Fruit fly (Drosophila melanogaster) whole organism, prepupa: ENCODE data around the gene CG12177.

Source experiments
- Blimp-1 ChIP-seq: fragments of 200-800 bp; sonication (Bioruptor generic); optimal IDR thresholded peaks from 3 replicates; lab custom pipeline; 2017; ENCODE audit warnings: missing biosample characterization, missing genetic modification characterization, mild to moderate bottlenecking, moderate library complexity, missing genetic modification reagents
- CG10631 ChIP-seq: fragments of 200-800 bp; sonication (Bioruptor generic); optimal IDR thresholded peaks from 2 replicates; lab custom pipeline; 2016; ENCODE audit warnings: missing biosample characterization, missing genetic modification characterization
- CG11294 ChIP-seq: fragments of 200-800 bp; sonication (Bioruptor generic); IDR thresholded peaks from 2 replicates; pipeline ENCODE4 v1.3.6; 2022; ENCODE audit warnings: missing biosample characterization, missing genetic modification characterization
- CG11762 ChIP-seq: fragments of 200-800 bp; sonication (Bioruptor generic); optimal IDR thresholded peaks from 3 replicates; lab custom pipeline; 2016; ENCODE audit warnings: missing biosample characterization, missing genetic modification characterization; ENCODE audit not compliant: insufficient read depth
- CG11902 ChIP-seq: fragments of 200-800 bp; sonication (Bioruptor generic); optimal IDR thresholded peaks from 3 replicates; lab custom pipeline; 2016; ENCODE audit warnings: missing biosample characterization, missing genetic modification characterization
- CG1621 ChIP-seq: fragments of 200-800 bp; sonication (Bioruptor generic); optimal IDR thresholded peaks from 3 replicates; lab custom pipeline; 2018; ENCODE audit warnings: missing biosample characterization, mild to moderate bottlenecking, missing genetic modification characterization
- CG3032 ChIP-seq: fragments of 200-800 bp; optimal IDR thresholded peaks from 2 replicates; lab custom pipeline; 2019; ENCODE audit warnings: missing biosample characterization, mild to moderate bottlenecking, missing genetic modification characterization, moderate library complexity
- CG31627 ChIP-seq: fragments of 200-800 bp; sonication (Bioruptor generic); optimal IDR thresholded peaks from 3 replicates; lab custom pipeline; 2016; ENCODE audit warnings: missing biosample characterization, missing genetic modification characterization
- CG3919 ChIP-seq: fragments of 200-800 bp; sonication (Bioruptor generic); optimal IDR thresholded peaks from 3 replicates; lab custom pipeline; 2016; ENCODE audit warnings: missing biosample characterization, missing genetic modification characterization
- CG6163 ChIP-seq: fragments of 200-800 bp; sonication (Bioruptor generic); IDR thresholded peaks from 3 replicates; pipeline ENCODE4 v1.3.6; 2022; ENCODE audit warnings: missing biosample characterization, missing genetic modification characterization
- CG6276 ChIP-seq: fragments of 200-800 bp; sonication (Bioruptor generic); optimal IDR thresholded peaks from 2 replicates; lab custom pipeline; 2017; ENCODE audit warnings: missing biosample characterization, mild to moderate bottlenecking, missing genetic modification characterization
- CG6792 ChIP-seq: fragments of 200-800 bp; sonication (Bioruptor generic); optimal IDR thresholded peaks from 3 replicates; lab custom pipeline; 2016; ENCODE audit warnings: missing biosample characterization, missing genetic modification characterization
- CG7368 ChIP-seq: fragments of 200-800 bp; sonication (Bioruptor generic); optimal IDR thresholded peaks from 3 replicates; lab custom pipeline; 2016; ENCODE audit warnings: missing biosample characterization, missing genetic modification characterization
- CG8319 ChIP-seq: fragments of 200-800 bp; sonication (Bioruptor generic); optimal IDR thresholded peaks from 3 replicates; lab custom pipeline; 2016; ENCODE audit warnings: missing biosample characterization, missing genetic modification characterization
- CG8632 ChIP-seq: fragments of 200-800 bp; sonication (Bioruptor generic); optimal IDR thresholded peaks from 3 replicates; lab custom pipeline; 2016; ENCODE audit warnings: missing biosample characterization, missing genetic modification characterization
- CG9139 ChIP-seq: fragments of 200-800 bp; sonication (Bioruptor generic); optimal IDR thresholded peaks from 3 replicates; lab custom pipeline; 2017; ENCODE audit warnings: missing biosample characterization, mild to moderate bottlenecking, missing genetic modification characterization
- Eip75B ChIP-seq: fragments of 200-800 bp; sonication (Bioruptor generic); optimal IDR thresholded peaks from 3 replicates; lab custom pipeline; 2016; ENCODE audit warnings: missing biosample characterization, missing genetic modification characterization
- Eip78C ChIP-seq: fragments of 200-800 bp; sonication (Bioruptor generic); peaks from one replicate; lab custom pipeline; 2016; ENCODE audit warnings: missing biosample characterization, missing genetic modification characterization
- Eip93F ChIP-seq: fragments of 200-800 bp; sonication (Bioruptor generic); optimal IDR thresholded peaks from 2 replicates; lab custom pipeline; 2016; ENCODE audit warnings: missing biosample characterization, mild to moderate bottlenecking, missing genetic modification characterization
- Ets21C ChIP-seq: fragments of 200-800 bp; sonication (Bioruptor generic); optimal IDR thresholded peaks from 3 replicates; lab custom pipeline; 2016; ENCODE audit warnings: missing biosample characterization, missing genetic modification characterization
- Ets96B ChIP-seq: fragments of 200-800 bp; optimal IDR thresholded peaks from 2 replicates; lab custom pipeline; 2019; ENCODE audit warnings: missing biosample characterization, mild to moderate bottlenecking, missing genetic modification characterization, moderate library complexity
- Gug ChIP-seq: fragments of 200-800 bp; sonication (Bioruptor generic); IDR thresholded peaks from 2 replicates; pipeline ENCODE4 v1.3.6; 2022; ENCODE audit warnings: missing biosample characterization, missing genetic modification characterization
- Hr38 ChIP-seq: sonication (Bioruptor generic); optimal IDR thresholded peaks from 2 replicates; lab custom pipeline; 2016; ENCODE audit warnings: missing biosample characterization, missing genetic modification characterization
- Hr39 ChIP-seq: fragments of 200-800 bp; sonication (Bioruptor generic); optimal IDR thresholded peaks from 2 replicates; lab custom pipeline; 2016; ENCODE audit warnings: missing biosample characterization, missing genetic modification characterization
- Lpt ChIP-seq: fragments of 200-800 bp; sonication (Bioruptor generic); optimal IDR thresholded peaks from 3 replicates; lab custom pipeline; 2016; ENCODE audit warnings: missing biosample characterization, missing genetic modification characterization
- Met ChIP-seq: fragments of 200-800 bp; sonication (Bioruptor generic); optimal IDR thresholded peaks from 3 replicates; lab custom pipeline; 2016; ENCODE audit warnings: missing biosample characterization, missing genetic modification characterization
- OdsH ChIP-seq: fragments of 200-800 bp; sonication (Bioruptor generic); optimal IDR thresholded peaks from 3 replicates; lab custom pipeline; 2016; ENCODE audit warnings: missing biosample characterization, missing genetic modification characterization
- Smox ChIP-seq: fragments of 200-800 bp; sonication (Bioruptor generic); optimal IDR thresholded peaks from 3 replicates; lab custom pipeline; 2016; ENCODE audit warnings: missing biosample characterization, missing genetic modification characterization
- Sox102F ChIP-seq: fragments of 200-800 bp; sonication (Bioruptor generic); optimal IDR thresholded peaks from 2 replicates; lab custom pipeline; 2016; ENCODE audit warnings: missing biosample characterization, mild to moderate bottlenecking, missing genetic modification characterization
- Sox14 ChIP-seq: fragments of 200-800 bp; sonication (Bioruptor generic); optimal IDR thresholded peaks from 3 replicates; lab custom pipeline; 2016; ENCODE audit warnings: missing biosample characterization, missing genetic modification characterization
- Sox15 ChIP-seq: fragments of 200-800 bp; sonication (Bioruptor generic); optimal IDR thresholded peaks from 3 replicates; lab custom pipeline; 2016; ENCODE audit warnings: missing biosample characterization, missing genetic modification characterization
- achi ChIP-seq: fragments of 200-800 bp; sonication (Bioruptor generic); optimal IDR thresholded peaks from 3 replicates; lab custom pipeline; 2016; ENCODE audit warnings: missing biosample characterization, missing genetic modification characterization
- acj6 ChIP-seq: fragments of 200-800 bp; sonication (Bioruptor generic); optimal IDR thresholded peaks from 3 replicates; lab custom pipeline; 2016; ENCODE audit warnings: missing biosample characterization, missing genetic modification characterization
- cyc ChIP-seq: fragments of 200-800 bp; sonication (Bioruptor generic); optimal IDR thresholded peaks from 3 replicates; lab custom pipeline; 2016; ENCODE audit warnings: missing biosample characterization, missing genetic modification characterization
- dac ChIP-seq: fragments of 200-800 bp; sonication (Bioruptor generic); optimal IDR thresholded peaks from 2 replicates; lab custom pipeline; 2017; ENCODE audit warnings: missing biosample characterization, mild to moderate bottlenecking, missing genetic modification characterization
- dsx ChIP-seq: fragments of 200-800 bp; optimal IDR thresholded peaks from 3 replicates; lab custom pipeline; 2019; ENCODE audit warnings: missing biosample characterization, mild to moderate bottlenecking, missing genetic modification characterization, moderate library complexity; ENCODE audit not compliant: poor library complexity, severe bottlenecking
- eg ChIP-seq: fragments of 200-800 bp; sonication (Bioruptor generic); IDR thresholded peaks from 3 replicates; pipeline ENCODE4 v1.3.6; 2022; ENCODE audit warnings: missing biosample characterization, missing genetic modification characterization
- esn ChIP-seq: fragments of 200-800 bp; sonication (Bioruptor generic); optimal IDR thresholded peaks from 2 replicates; lab custom pipeline; 2016; ENCODE audit warnings: missing biosample characterization, mild to moderate bottlenecking, missing genetic modification characterization, moderate library complexity
- lz ChIP-seq: fragments of 200-800 bp; sonication (Bioruptor generic); optimal IDR thresholded peaks from 3 replicates; lab custom pipeline; 2016; ENCODE audit warnings: missing biosample characterization, missing genetic modification characterization
- net ChIP-seq: fragments of 200-800 bp; sonication (Bioruptor generic); optimal IDR thresholded peaks from 3 replicates; lab custom pipeline; 2016; ENCODE audit warnings: missing biosample characterization, missing genetic modification characterization
- pdm3 ChIP-seq: fragments of 200-800 bp; sonication (Bioruptor generic); optimal IDR thresholded peaks from 3 replicates; lab custom pipeline; 2016; ENCODE audit warnings: missing biosample characterization, missing genetic modification characterization
- salr ChIP-seq, 2 experiments: fragments of 200-800 bp; sonication (Bioruptor generic); optimal IDR thresholded peaks; 3 replicates each; lab custom pipeline; 2016 to 2018; ENCODE audit warnings: missing biosample characterization in 2 of 2, missing genetic modification characterization in 2 of 2, mild to moderate bottlenecking in 1 of 2
- spab ChIP-seq: fragments of 200-800 bp; sonication (Bioruptor generic); optimal IDR thresholded peaks from 2 replicates; lab custom pipeline; 2017; ENCODE audit warnings: missing biosample characterization, mild to moderate bottlenecking, missing genetic modification characterization, missing genetic modification reagents
- ss ChIP-seq, 2 experiments: fragments of 200-800 bp; sonication (Bioruptor generic); optimal IDR thresholded peaks; 2 replicates in 1 of 2; 3 replicates in 1 of 2; lab custom pipeline; 2017 to 2018; ENCODE audit warnings: mild to moderate bottlenecking in 2 of 2, missing biosample characterization in 2 of 2, missing genetic modification characterization in 2 of 2, moderate library complexity in 1 of 2
- topi ChIP-seq: fragments of 200-800 bp; sonication (Bioruptor generic); optimal IDR thresholded peaks from 3 replicates; lab custom pipeline; 2016; ENCODE audit warnings: missing biosample characterization, missing genetic modification characterization

Gene CG12177

DNA sequence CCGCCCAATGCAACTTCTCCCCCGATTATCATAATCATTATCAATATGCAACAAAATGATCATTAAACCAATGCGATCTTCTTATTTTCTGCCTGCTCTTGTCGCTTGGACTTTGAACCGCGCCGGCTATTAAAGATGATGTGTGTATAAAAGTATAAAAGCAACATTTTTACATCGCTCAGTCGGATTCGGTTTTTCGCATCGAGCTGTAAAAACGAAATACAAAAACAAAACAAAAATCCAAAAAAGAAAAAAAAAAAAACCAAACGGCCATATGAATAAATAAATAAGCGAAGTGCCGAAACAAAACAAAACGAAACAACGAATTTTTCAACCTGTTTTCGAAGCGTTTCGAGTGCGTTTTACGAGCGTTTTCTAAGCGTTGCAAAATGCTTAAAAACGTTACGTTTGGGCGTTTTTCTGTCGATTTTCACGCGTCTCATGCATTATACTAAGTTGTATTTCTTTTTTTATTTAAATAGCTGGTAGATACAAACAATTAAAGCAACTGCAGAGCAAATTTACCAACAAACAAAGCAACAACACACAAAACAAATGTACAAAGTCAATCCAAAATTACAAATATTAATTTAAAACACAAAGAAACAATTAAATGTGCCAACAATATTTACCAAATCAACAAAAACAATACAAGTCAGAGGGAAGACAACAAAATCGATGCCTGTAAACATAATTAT is 35.5 kb downstream of the CG12177 start (continued):
- TF ChIP-seq Ets96B (peak; percentile 32), CG6276 (GFP tag; lab: Kevin White, UChicago) (peak; percentile 62), pdm3 (peak; percentile 8), esn (GFP tag; lab: Kevin White, UChicago) (no peak), acj6 (GFP tag; lab: Kevin White, UChicago) (no peak), Hr39 (GFP tag; lab: Kevin White, UChicago) (no peak), cyc (GFP tag; lab: Kevin White, UChicago) (no peak), Eip78C (peak; percentile 77), OdsH (GFP tag; lab: Kevin White, UChicago) (no peak), CG1621 (tag; lab: Kevin White, UChicago) (peak; percentile 31), Sox14 (GFP tag; lab: Kevin White, UChicago) (no peak), CG3032 (tag; lab: Kevin White, UChicago) (peak; percentile 15), Eip93F (GFP tag; lab: Kevin White, UChicago) (peak; percentile 71), CG6163 (peak; percentile 49; the same call in 1 of the 3 replicates), CG9139 (GFP tag; lab: Kevin White, UChicago) (peak; percentile 90), Ets21C (GFP tag; lab: Kevin White, UChicago) (no peak), eg (peak; percentile 50; the same call in 2 of the 3 replicates), spab (GFP tag; lab: Kevin White, UChicago) (peak; percentile 50), Sox15 (GFP tag; lab: Kevin White, UChicago) (no peak), CG8319 (GFP tag; lab: Kevin White, UChicago) (peak; percentile 4), CG7368 (GFP tag; lab: Kevin White, UChicago) (no peak), CG11902 (GFP tag; lab: Kevin White, UChicago) (no peak), ss (GFP tag; optimal IDR thresholded peaks at IDR 0.05; lab: Kevin White, UChicago) (peak; percentile 87 to 89), Lpt (GFP tag; lab: Kevin White, UChicago) (peak; percentile 0), Sox102F (GFP tag; lab: Kevin White, UChicago) (peak; percentile 63), dac (no peak), CG8632 (GFP tag; lab: Kevin White, UChicago) (peak; percentile 33), Gug (GFP tag; lab: Robert Waterston, UW) (no peak), salr (GFP tag; optimal IDR thresholded peaks at IDR 0.05; lab: Kevin White, UChicago) (peak in 1 of 2 experiments; percentile 0), CG3919 (GFP tag; lab: Kevin White, UChicago) (peak; percentile 14), CG11294 (GFP tag; lab: Robert Waterston, UW) (no peak), Hr38 (GFP tag; lab: Kevin White, UChicago) (no peak), achi (GFP tag; lab: Kevin White, UChicago) (peak; percentile 8)
- TF ChIP-seq, all 60 proteins: peak for 32

DNA sequence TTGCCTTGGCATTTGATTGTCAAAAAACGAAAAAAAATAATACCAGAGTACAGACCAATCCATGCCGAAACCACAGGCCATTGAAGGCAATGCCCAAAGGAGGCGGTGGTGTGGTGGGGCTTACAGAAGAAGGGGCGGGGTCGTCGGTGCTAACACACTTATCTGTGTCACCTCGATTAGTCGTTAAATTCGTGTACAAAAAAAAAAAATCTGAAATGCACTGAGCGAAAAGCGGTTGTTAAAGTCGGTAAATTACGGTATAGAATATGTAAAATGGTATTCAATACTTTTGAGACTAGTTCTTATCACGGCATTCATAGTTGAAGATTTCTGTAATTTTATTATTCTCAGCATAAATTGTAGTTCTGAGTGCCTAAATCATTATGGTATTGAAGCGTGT is 36.3 kb downstream of the CG12177 start:
- TF ChIP-seq Hr39 (GFP tag; lab: Kevin White, UChicago) (peak; percentile 76), esn (GFP tag; lab: Kevin White, UChicago) (peak; percentile 77), Smox (GFP tag; lab: Kevin White, UChicago) (peak; percentile 71), CG9139 (GFP tag; lab: Kevin White, UChicago) (no peak), CG10631 (GFP tag; lab: Kevin White, UChicago) (peak; percentile 69), dsx (GFP tag; lab: Kevin White, UChicago) (no peak), Met (peak; percentile 74), CG6792 (peak; percentile 72), Blimp-1 (GFP tag; lab: Kevin White, UChicago) (no peak), net (GFP tag; lab: Kevin White, UChicago) (peak; percentile 24), CG11294 (GFP tag; lab: Robert Waterston, UW) (0 out of 2 replicates have a peak, but pooled peaks have one; percentile 33), CG3032 (tag; lab: Kevin White, UChicago) (peak; percentile 46), topi (GFP tag; lab: Kevin White, UChicago) (peak; percentile 78), CG7368 (GFP tag; lab: Kevin White, UChicago) (peak; percentile 65), dac (no peak), CG6163 (peak; percentile 75), Sox15 (GFP tag; lab: Kevin White, UChicago) (peak; percentile 64), CG11762 (GFP tag; lab: Kevin White, UChicago) (peak; percentile 38), CG11902 (GFP tag; lab: Kevin White, UChicago) (peak; percentile 44), salr (GFP tag; optimal IDR thresholded peaks at IDR 0.05; lab: Kevin White, UChicago) (peak in 1 of 2 experiments; percentile 38), Hr38 (GFP tag; lab: Kevin White, UChicago) (no peak), lz (GFP tag; lab: Kevin White, UChicago) (peak; percentile 76), Eip78C (peak; percentile 91), OdsH (GFP tag; lab: Kevin White, UChicago) (peak; percentile 66), Sox14 (GFP tag; lab: Kevin White, UChicago) (peak; percentile 47), Gug (GFP tag; lab: Robert Waterston, UW) (peak; percentile 29; the same call in 1 of the 2 replicates), CG3919 (GFP tag; lab: Kevin White, UChicago) (peak; percentile 73), CG31627 (GFP tag; lab: Kevin White, UChicago) (peak; percentile 71), acj6 (GFP tag; lab: Kevin White, UChicago) (peak; percentile 65), Eip75B (peak; percentile 62), Lpt (GFP tag; lab: Kevin White, UChicago) (no peak), Eip93F (GFP tag; lab: Kevin White, UChicago) (no peak)
